Fruit fly (Drosophila melanogaster) whole organism, embryonic: ENCODE data around the gene CG32706.

ENCODE experiments used
- Adf1 ChIP-seq: fragments of 200-800 bp; sonication (Bioruptor generic); IDR thresholded peaks from 2 replicates; pipeline ENCODE4 v1.3.6; 2022; ENCODE audit warnings: missing biosample characterization, missing genetic modification characterization
- CG10147 ChIP-seq: fragments of 200-800 bp; sonication (Bioruptor generic); optimal IDR thresholded peaks from 2 replicates; lab custom pipeline; 2019; ENCODE audit warnings: missing biosample characterization, mild to moderate bottlenecking, missing genetic modification characterization, moderate library complexity
- CG10209 ChIP-seq: fragments of 200-800 bp; sonication (Bioruptor generic); optimal IDR thresholded peaks from 3 replicates; lab custom pipeline; 2017; ENCODE audit warnings: missing biosample characterization, mild to moderate bottlenecking, missing genetic modification characterization, missing genetic modification reagents
- CG1024 ChIP-seq: fragments of 200-800 bp; sonication (Bioruptor generic); IDR thresholded peaks from 2 replicates; pipeline ENCODE4 v1.3.6; 2022; ENCODE audit warnings: missing biosample characterization, missing genetic modification characterization
- CG10267 ChIP-seq: fragments of 200-800 bp; sonication (Bioruptor generic); optimal IDR thresholded peaks from 2 replicates; lab custom pipeline; 2018; ENCODE audit warnings: missing biosample characterization, mild to moderate bottlenecking, missing genetic modification characterization, moderate library complexity
- CG11504 ChIP-seq: fragments of 200-800 bp; sonication (Bioruptor generic); optimal IDR thresholded peaks from 3 replicates; lab custom pipeline; 2019; ENCODE audit warnings: missing biosample characterization, mild to moderate bottlenecking, missing genetic modification characterization, moderate library complexity
- CG12744 ChIP-seq: fragments of 200-800 bp; sonication (Bioruptor generic); optimal IDR thresholded peaks from 2 replicates; lab custom pipeline; 2016; ENCODE audit warnings: missing biosample characterization, missing genetic modification characterization
- CG14441 ChIP-seq: fragments of 200-800 bp; sonication (Bioruptor generic); IDR thresholded peaks from 2 replicates; pipeline ENCODE4 v1.3.6; 2022; ENCODE audit warnings: missing biosample characterization, missing genetic modification characterization
- CG15696 ChIP-seq: fragments of 200-800 bp; sonication (Bioruptor generic); optimal IDR thresholded peaks from 2 replicates; lab custom pipeline; 2019; ENCODE audit warnings: missing biosample characterization, mild to moderate bottlenecking, missing genetic modification characterization, moderate library complexity
- CG17912 ChIP-seq: fragments of 200-800 bp; sonication (Bioruptor generic); optimal IDR thresholded peaks from 2 replicates; lab custom pipeline; 2018; ENCODE audit warnings: missing biosample characterization, mild to moderate bottlenecking, missing genetic modification characterization
- CG1832 ChIP-seq: fragments of 200-800 bp; sonication (Bioruptor generic); optimal IDR thresholded peaks from 2 replicates; lab custom pipeline; 2017; ENCODE audit warnings: missing biosample characterization, mild to moderate bottlenecking, missing genetic modification characterization, inconsistent platforms
- CG18476 ChIP-seq: fragments of 200-800 bp; sonication (Bioruptor generic); optimal IDR thresholded peaks from 2 replicates; lab custom pipeline; 2016; ENCODE audit warnings: missing biosample characterization, mild to moderate bottlenecking, missing genetic modification characterization
- CG2120 ChIP-seq: fragments of 200-800 bp; sonication (Bioruptor generic); optimal IDR thresholded peaks from 3 replicates; lab custom pipeline; 2016; ENCODE audit warnings: missing biosample characterization, missing genetic modification characterization
- CG3281 ChIP-seq: fragments of 200-800 bp; sonication (Bioruptor generic); optimal IDR thresholded peaks from 3 replicates; lab custom pipeline; 2017; ENCODE audit warnings: missing biosample characterization, mild to moderate bottlenecking, missing genetic modification characterization
- CG4328 ChIP-seq: fragments of 200-800 bp; sonication (Bioruptor generic); optimal IDR thresholded peaks from 3 replicates; lab custom pipeline; 2017; ENCODE audit warnings: missing biosample characterization, missing genetic modification reagents, missing genetic modification characterization
- CG5245 ChIP-seq: fragments of 200-800 bp; sonication (Bioruptor generic); optimal IDR thresholded peaks from 3 replicates; lab custom pipeline; 2016; ENCODE audit warnings: missing biosample characterization, missing genetic modification characterization
- CG7556 ChIP-seq: fragments of 200-800 bp; sonication (Bioruptor generic); optimal IDR thresholded peaks from 2 replicates; lab custom pipeline; 2017; ENCODE audit warnings: missing biosample characterization, mild to moderate bottlenecking, missing genetic modification characterization
- CG7963 ChIP-seq: fragments of 200-800 bp; sonication (Bioruptor generic); IDR thresholded peaks from 3 replicates; pipeline ENCODE4 v1.3.6; 2022; ENCODE audit warnings: missing biosample characterization, missing genetic modification characterization; ENCODE audit not compliant: partially characterized antibody
- CG8765 ChIP-seq: fragments of 200-800 bp; sonication (Bioruptor generic); IDR thresholded peaks from 2 replicates; pipeline ENCODE4 v1.3.6; 2022; ENCODE audit warnings: missing biosample characterization, missing genetic modification characterization
- CG8924 ChIP-seq: fragments of 200-800 bp; optimal IDR thresholded peaks from 3 replicates; lab custom pipeline; 2019; ENCODE audit warnings: missing biosample characterization, mild to moderate bottlenecking, missing genetic modification characterization, moderate library complexity
- CG9932 ChIP-seq: fragments of 200-800 bp; sonication (Bioruptor generic); IDR thresholded peaks from 2 replicates; pipeline ENCODE4 v1.3.6; 2022; ENCODE audit warnings: missing biosample characterization, missing genetic modification characterization
- Chrac-16 ChIP-seq: fragments of 200-800 bp; sonication (Bioruptor generic); optimal IDR thresholded peaks from 3 replicates; lab custom pipeline; 2016; ENCODE audit warnings: missing biosample characterization, missing genetic modification characterization
- CkIIα-i1 ChIP-seq: fragments of 200-800 bp; sonication (Bioruptor generic); IDR thresholded peaks from 2 replicates; pipeline ENCODE4 v1.3.6; 2022; ENCODE audit warnings: missing biosample characterization, missing genetic modification characterization
- CoRest ChIP-seq: fragments of 200-800 bp; sonication (Bioruptor generic); optimal IDR thresholded peaks from 3 replicates; lab custom pipeline; 2018; ENCODE audit warnings: missing biosample characterization, mild to moderate bottlenecking, missing genetic modification characterization, moderate library complexity
- Dfd ChIP-seq, 2 experiments: fragments of >200 bp; optimal IDR thresholded peaks; 2 replicates each; lab custom pipeline; 2017; ENCODE audit warnings: missing biosample characterization in 2 of 2, missing genetic modification characterization in 2 of 2
- Dip2 ChIP-seq: fragments of 200-800 bp; sonication (Bioruptor generic); IDR thresholded peaks from 2 replicates; pipeline ENCODE4 v1.3.6; 2022; ENCODE audit warnings: missing biosample characterization, missing genetic modification characterization
- Dp ChIP-seq: fragments of 200-800 bp; sonication (Bioruptor generic); optimal IDR thresholded peaks from 2 replicates; lab custom pipeline; 2018; ENCODE audit warnings: missing biosample characterization, mild to moderate bottlenecking, missing genetic modification characterization, moderate library complexity
- HLH3B ChIP-seq: fragments of 200-800 bp; sonication (Bioruptor generic); IDR thresholded peaks from 2 replicates; pipeline ENCODE4 v1.3.6; 2022; ENCODE audit warnings: missing biosample characterization, missing genetic modification characterization
- Hmr ChIP-seq: fragments of 200-800 bp; sonication (Bioruptor generic); optimal IDR thresholded peaks from 3 replicates; lab custom pipeline; 2017; ENCODE audit warnings: mild to moderate bottlenecking, missing biosample characterization, missing genetic modification reagents, missing genetic modification characterization
- Poxn ChIP-seq: fragments of 200-800 bp; sonication (Bioruptor generic); IDR thresholded peaks from 2 replicates; pipeline ENCODE4 v1.3.6; 2022; ENCODE audit warnings: missing biosample characterization, missing genetic modification characterization
- Ptx1 ChIP-seq: fragments of 200-800 bp; sonication (Bioruptor generic); IDR thresholded peaks from 2 replicates; pipeline ENCODE4 v1.3.6; 2022; ENCODE audit warnings: missing biosample characterization, missing genetic modification characterization
- Scr ChIP-seq: fragments of 200-800 bp; sonication (Bioruptor generic); IDR thresholded peaks from 2 replicates; pipeline ENCODE4 v1.3.6; 2022; ENCODE audit warnings: missing biosample characterization, missing genetic modification characterization; ENCODE audit not compliant: partially characterized antibody
- Side ChIP-seq: fragments of 200-800 bp; sonication (Bioruptor generic); optimal IDR thresholded peaks from 2 replicates; lab custom pipeline; 2016; ENCODE audit warnings: missing biosample characterization, missing genetic modification characterization
- Sox100B ChIP-seq: fragments of 200-800 bp; sonication (Bioruptor generic); optimal IDR thresholded peaks from 3 replicates; lab custom pipeline; 2018; ENCODE audit warnings: missing biosample characterization, mild to moderate bottlenecking, missing genetic modification characterization
- Sry-δ ChIP-seq: fragments of 200-800 bp; sonication (Bioruptor generic); optimal IDR thresholded peaks from 2 replicates; lab custom pipeline; 2016; ENCODE audit warnings: missing biosample characterization, missing genetic modification characterization
- chinmo ChIP-seq: fragments of 200-800 bp; sonication (Bioruptor generic); IDR thresholded peaks from 4 replicates; pipeline ENCODE4 v1.3.6; 2022; ENCODE audit warnings: missing biosample characterization, missing genetic modification characterization; ENCODE audit not compliant: partially characterized antibody
- da ChIP-seq: fragments of 200-800 bp; sonication (Bioruptor generic); optimal IDR thresholded peaks from 2 replicates; lab custom pipeline; 2016; ENCODE audit warnings: missing biosample characterization, missing genetic modification characterization
- dati ChIP-seq: fragments of 200-800 bp; sonication (Bioruptor generic); IDR thresholded peaks from 2 replicates; pipeline ENCODE4 v1.3.6; 2022; ENCODE audit warnings: missing biosample characterization, missing genetic modification characterization
- dpn ChIP-seq, 2 experiments: fragments of 200-800 bp; sonication (Bioruptor generic); optimal IDR thresholded peaks; 3 replicates each; lab custom pipeline; 2016; ENCODE audit warnings: missing biosample characterization in 2 of 2, missing genetic modification characterization in 2 of 2
- emc ChIP-seq: fragments of 200-800 bp; sonication (Bioruptor generic); optimal IDR thresholded peaks from 2 replicates; lab custom pipeline; 2016; ENCODE audit warnings: missing biosample characterization, missing genetic modification characterization
- ems ChIP-seq: fragments of 200-800 bp; sonication (Bioruptor generic); optimal IDR thresholded peaks from 3 replicates; lab custom pipeline; 2016; ENCODE audit warnings: missing biosample characterization, missing genetic modification characterization
- gro ChIP-seq: fragments of 200-800 bp; sonication (Bioruptor generic); optimal IDR thresholded peaks from 2 replicates; lab custom pipeline; 2016; ENCODE audit warnings: missing biosample characterization, missing genetic modification characterization
- gsb-n ChIP-seq: fragments of 200-800 bp; sonication (Bioruptor generic); optimal IDR thresholded peaks from 3 replicates; lab custom pipeline; 2018; ENCODE audit warnings: missing biosample characterization, mild to moderate bottlenecking, missing genetic modification characterization
- ham ChIP-seq: fragments of 200-800 bp; sonication (Bioruptor generic); IDR thresholded peaks from 2 replicates; pipeline ENCODE4 v1.3.6; 2022; ENCODE audit warnings: missing biosample characterization, missing genetic modification characterization
- hkb ChIP-seq, 2 experiments: fragments of 200-800 bp in 1 of 2; fragments of >200 bp in 1 of 2; sonication (Bioruptor generic) in 1 of 2; IDR thresholded peaks in 1 of 2; optimal IDR thresholded peaks in 1 of 2; 2 replicates each; pipeline versions ENCODE4 v1.3.6 to Lab custom; 2017 to 2022; ENCODE audit warnings: missing biosample characterization in 1 of 2, missing genetic modification characterization in 1 of 2
- nmo ChIP-seq: fragments of 200-800 bp; sonication (Bioruptor generic); optimal IDR thresholded peaks from 2 replicates; lab custom pipeline; 2018; ENCODE audit warnings: missing biosample characterization, mild to moderate bottlenecking, missing genetic modification characterization, moderate library complexity
- odd ChIP-seq: fragments of 200-800 bp; sonication (Bioruptor generic); optimal IDR thresholded peaks from 2 replicates; lab custom pipeline; 2017; ENCODE audit warnings: missing biosample characterization, mild to moderate bottlenecking, missing genetic modification characterization
- pita ChIP-seq: fragments of 200-800 bp; sonication (Bioruptor generic); optimal IDR thresholded peaks from 2 replicates; lab custom pipeline; 2017; ENCODE audit warnings: missing biosample characterization, mild to moderate bottlenecking, missing genetic modification characterization
- ranshi ChIP-seq: fragments of 200-800 bp; sonication (Bioruptor generic); IDR thresholded peaks from 2 replicates; pipeline ENCODE4 v1.3.6; 2022; ENCODE audit warnings: missing biosample characterization, missing genetic modification characterization
- sug ChIP-seq: fragments of 200-800 bp; optimal IDR thresholded peaks from 2 replicates; lab custom pipeline; 2019; ENCODE audit warnings: missing biosample characterization, mild to moderate bottlenecking, missing genetic modification characterization, moderate library complexity
- tap ChIP-seq: fragments of 200-800 bp; optimal IDR thresholded peaks from 3 replicates; lab custom pipeline; 2019; ENCODE audit warnings: missing biosample characterization, mild to moderate bottlenecking, missing genetic modification characterization, moderate library complexity

Gene CG32706

dm6 chrX:9078263-9078662 is 8.7 kb upstream of the CG32706 start, which contains the start of gene CG44325 (continued):
- TF ChIP-seq chinmo (GFP tag; lab: Robert Waterston, UW), result peak; percentile 57; the same call in 2 of the 4 replicates
- TF ChIP-seq tap, result no peak
- no peak for TF ChIP-seq CG7963
- no peak for TF ChIP-seq CG11504 (tag; lab: Kevin White, UChicago)
- TF ChIP-seq pita (GFP tag; lab: Kevin White, UChicago), result no peak
- TF ChIP-seq Dp (GFP tag; lab: Kevin White, UChicago), result no peak
- TF ChIP-seq gsb-n (tag; lab: Kevin White, UChicago), result no peak
- TF ChIP-seq hkb (optimal IDR thresholded peaks at IDR 0.05; lab: Kevin White, UChicago), result no peak
- TF ChIP-seq hkb (GFP tag; IDR thresholded peaks at IDR 0.05; lab: Robert Waterston, UW), result peak; percentile 44; the same call in 1 of the 2 replicates
- TF ChIP-seq ham (GFP tag; lab: Robert Waterston, UW), result no peak
- no peak for TF ChIP-seq Sox100B (GFP tag; lab: Kevin White, UChicago)
- no peak; the same call in 1 of the 2 replicates for TF ChIP-seq ranshi (GFP tag; lab: Robert Waterston, UW)
- peak; percentile 46 for TF ChIP-seq Hmr
- no peak for TF ChIP-seq Dfd (GFP tag; optimal IDR thresholded peaks at IDR 0.05; lab: Kevin White, UChicago)
- no peak for TF ChIP-seq Chrac-16 (GFP tag; lab: Kevin White, UChicago)
- TF ChIP-seq CoRest, result no peak
- no peak for TF ChIP-seq CG1832 (GFP tag; lab: Kevin White, UChicago)
- TF ChIP-seq CG15696 (tag; lab: Kevin White, UChicago), result no peak
- no peak for TF ChIP-seq CG7556
- TF ChIP-seq HLH3B (GFP tag; lab: Robert Waterston, UW), result no peak
- TF ChIP-seq CG3281 (GFP tag; lab: Kevin White, UChicago), result peak; percentile 38
- no peak for TF ChIP-seq dpn (GFP tag; optimal IDR thresholded peaks at IDR 0.05; lab: Kevin White, UChicago)
- TF ChIP-seq dati (GFP tag; lab: Robert Waterston, UW), result no peak
- no peak for TF ChIP-seq emc
- no peak for TF ChIP-seq CkIIα-i1 (GFP tag; lab: Robert Waterston, UW)
- no peak for TF ChIP-seq CG17912 (GFP tag; lab: Kevin White, UChicago)
- no peak for TF ChIP-seq CG5245 (GFP tag; lab: Kevin White, UChicago)
- TF ChIP-seq gro (GFP tag; lab: Kevin White, UChicago), result peak; percentile 48
- TF ChIP-seq Sry-δ (GFP tag; lab: Kevin White, UChicago), result no peak
- no peak for TF ChIP-seq ems
- TF ChIP-seq odd (GFP tag; lab: Kevin White, UChicago), result peak; percentile 30
- 0 out of 2 replicates have a peak, but pooled peaks have one; percentile 15 for TF ChIP-seq CG9932
- TF ChIP-seq CG14441 (GFP tag; lab: Robert Waterston, UW), result no peak
- no peak for TF ChIP-seq Side (GFP tag; lab: Kevin White, UChicago)
- no peak for TF ChIP-seq Ptx1 (GFP tag; lab: Robert Waterston, UW)
- no peak for TF ChIP-seq sug (tag; lab: Kevin White, UChicago)
- no peak for TF ChIP-seq CG8765 (GFP tag; lab: Robert Waterston, UW)
- no peak for TF ChIP-seq CG4328 (GFP tag; lab: Kevin White, UChicago)
- no peak for TF ChIP-seq CG2120 (GFP tag; lab: Kevin White, UChicago)
- no peak for TF ChIP-seq da (GFP tag; lab: Kevin White, UChicago)
- TF ChIP-seq CG10147 (GFP tag; lab: Kevin White, UChicago), result no peak
- TF ChIP-seq CG8924 (tag; lab: Kevin White, UChicago), result peak; percentile 15
- TF ChIP-seq CG10267 (tag; lab: Kevin White, UChicago), result no peak
- no peak for TF ChIP-seq Dip2 (GFP tag; lab: Robert Waterston, UW)
- no peak; the same call in 1 of the 2 replicates for TF ChIP-seq Scr (GFP tag; lab: Robert Waterston, UW)
- TF ChIP-seq CG12744 (GFP tag; lab: Kevin White, UChicago), result no peak
- peak; percentile 96 for TF ChIP-seq Adf1 (GFP tag; lab: Robert Waterston, UW)
- no peak for TF ChIP-seq CG10209 (GFP tag; lab: Kevin White, UChicago)
- TF ChIP-seq nmo, result no peak
- TF ChIP-seq CG18476 (GFP tag; lab: Kevin White, UChicago), result peak; percentile 8
- no peak for TF ChIP-seq Poxn (GFP tag; lab: Robert Waterston, UW)
- no peak for TF ChIP-seq CG1024 (GFP tag; lab: Robert Waterston, UW)
